Worm (Caenorhabditis elegans) whole organism, young adult: ENCODE measurements around the gene srw-99.
"Not testable (repeated sequence)": the region's sequence is repeated elsewhere in the genome, so short reads cannot be mapped to it uniquely, and the experiment has no call there.

ENCODE experiments used
- C06A6.2 ChIP-seq: fragments of 200-800 bp; sonication (Bioruptor generic); conservative IDR thresholded peaks from 2 replicates; pipeline ENCODE4 v1.3.6; 2022; ENCODE audit warnings: missing genetic modification characterization, missing compliant biosample characterization
- F37B4.10 ChIP-seq: fragments of 200-800 bp; sonication (Bioruptor generic); IDR thresholded peaks from 2 replicates; pipeline ENCODE4 v1.3.6; 2022; ENCODE audit warnings: missing genetic modification characterization, missing compliant biosample characterization
- atf-7 ChIP-seq: sonication (generic microtip); optimal IDR thresholded peaks from 2 replicates; lab custom pipeline; 2017; ENCODE audit warnings: mild to moderate bottlenecking, missing genetic modification characterization, missing compliant biosample characterization
- nfya-1 ChIP-seq: sonication (generic microtip); optimal IDR thresholded peaks from 2 replicates; lab custom pipeline; 2017; ENCODE audit warnings: antibody characterized with exemption, missing compliant biosample characterization, missing genetic modification characterization, borderline replicate concordance; ENCODE audit not compliant: insufficient read depth
- pbrm-1 ChIP-seq: fragments of 200-800 bp; sonication (Bioruptor generic); IDR thresholded peaks from 2 replicates; pipeline ENCODE4 v1.3.6; 2022; ENCODE audit warnings: missing genetic modification reagents, missing genetic modification characterization, missing compliant biosample characterization
- unc-62 ChIP-seq: fragments of 150-350 bp; optimal IDR thresholded peaks from 2 replicates; lab custom pipeline; 2014; ENCODE audit warnings: missing biosample characterization, missing genetic modification reagents, missing genetic modification characterization

DNA sequence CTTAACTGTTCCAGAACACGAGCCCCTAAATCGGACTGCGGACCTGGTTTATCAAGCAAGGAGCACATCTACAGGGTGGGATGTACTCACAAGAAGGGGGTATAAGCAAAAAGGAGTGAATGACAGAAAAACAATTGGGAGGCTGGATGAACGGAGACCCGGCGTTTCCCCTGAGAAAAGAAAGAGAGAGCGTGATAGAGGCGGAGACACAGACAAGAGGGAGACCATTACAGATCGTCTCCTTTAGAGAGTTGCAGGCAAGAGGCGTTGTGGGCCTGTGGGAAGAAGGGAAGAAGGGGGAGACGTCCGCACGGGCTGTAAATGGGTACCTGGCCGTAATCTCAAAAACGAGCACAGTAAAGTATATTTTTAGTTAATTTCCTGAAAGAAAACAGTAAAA, 14.7 kb upstream of the srw-99 start, which contains the start of gene Y46H3C.7:
- not testable (repeated sequence) for TF ChIP-seq C06A6.2 (GFP tag; lab: Robert Waterston, UW); unc-62 (GFP tag; lab: Kevin White, UChicago); F37B4.10; pbrm-1 (GFP tag; lab: Robert Waterston, UW); atf-7; nfya-1 (tag; lab: Kevin White, UChicago)
